Fruit fly (Drosophila melanogaster): ENCODE data around the gene CG45075.

The CG45075 gene

DNA sequence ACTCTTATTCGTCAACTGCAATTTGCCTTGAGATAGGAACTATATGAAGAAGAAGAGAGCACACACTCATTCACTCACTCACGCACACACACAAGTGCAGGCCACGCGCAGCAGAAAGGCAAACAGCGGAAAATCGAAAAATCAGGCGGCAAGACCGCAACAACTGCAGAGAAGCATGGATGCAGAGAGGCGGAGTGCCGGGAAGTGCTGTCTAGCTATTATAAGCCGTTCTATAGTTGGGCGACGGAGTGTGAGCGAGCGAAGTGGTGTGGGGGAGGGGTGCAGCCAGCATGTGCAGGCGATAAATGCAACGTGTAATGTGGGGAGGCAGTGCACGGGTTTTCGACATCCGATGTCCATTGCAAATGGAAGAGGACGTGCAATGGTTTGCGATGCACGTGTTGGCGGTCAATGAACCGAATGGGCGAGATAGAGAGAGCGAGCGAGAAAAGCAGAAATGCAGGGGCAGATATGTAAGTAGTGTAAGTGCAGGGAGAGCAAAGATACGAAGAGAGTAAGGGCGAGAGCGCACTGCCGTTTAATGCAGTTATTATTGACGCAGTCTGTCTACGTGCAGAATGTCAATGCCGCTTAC is 12.4 kb upstream of the CG45075 start (continued):
- TF ChIP-seq Dip2 (GFP tag; IDR thresholded peaks at IDR 0.05) (no peak), ssp (GFP tag; IDR thresholded peaks at IDR 0.05) (no peak), jumu (GFP tag; optimal IDR thresholded peaks at IDR 0.05) (no peak), CG17802 (tag; optimal IDR thresholded peaks at IDR 0.05) (no peak), pzg (GFP tag; optimal IDR thresholded peaks at IDR 0.05) (no peak), CG1024 (GFP tag; IDR thresholded peaks at IDR 0.05) (no peak), CG4328 (GFP tag; optimal IDR thresholded peaks at IDR 0.05) (no peak), inv (GFP tag; IDR thresholded peaks at IDR 0.05; ENCODE audit: partially characterized antibody) (no peak), sima (GFP tag; optimal IDR thresholded peaks at IDR 0.05) (no peak), Xrp1 (GFP tag; IDR thresholded peaks at IDR 0.05) (0 out of 2 replicates have a peak, but pooled peaks have one; percentile 11), jigr1 (GFP tag; IDR thresholded peaks at IDR 0.05) (no peak), Nf-YB (GFP tag; optimal IDR thresholded peaks at IDR 0.05) (peak; percentile 31), CG8765 (GFP tag; IDR thresholded peaks at IDR 0.05) (peak; percentile 39; the same call in 1 of the 2 replicates), ttk (GFP tag; IDR thresholded peaks at IDR 0.05) (no peak), Oli (tag; optimal IDR thresholded peaks at IDR 0.05) (no peak), CG18011 (GFP tag; optimal IDR thresholded peaks at IDR 0.05) (no peak), gro (GFP tag; optimal IDR thresholded peaks at IDR 0.05) (no peak), gem (tag; optimal IDR thresholded peaks at IDR 0.05) (no peak), rib (GFP tag; IDR thresholded peaks at IDR 0.05) (peak; percentile 92), fd3F (GFP tag; optimal IDR thresholded peaks at IDR 0.05) (no peak), Trl (optimal IDR thresholded peaks at IDR 0.05) (peak; percentile 10 to 83), Trl (GFP tag; optimal IDR thresholded peaks at IDR 0.05) (no peak), CG6654 (GFP tag; optimal IDR thresholded peaks at IDR 0.05) (no peak), D (optimal IDR thresholded peaks at IDR 0.05) (peak; percentile 50), D (GFP tag; optimal IDR thresholded peaks at IDR 0.05) (peak; percentile 11), Gsc (GFP tag; IDR thresholded peaks at IDR 0.05) (no peak), CG4820 (GFP tag; optimal IDR thresholded peaks at IDR 0.05) (no peak), lmd (GFP tag; IDR thresholded peaks at IDR 0.05) (no peak), Ravus (GFP tag; IDR thresholded peaks at IDR 0.05) (no peak)

dm6 chr2L:6080329-6080728 is 10.9 kb upstream of the CG45075 start:
- TF ChIP-seq wek (GFP tag; optimal IDR thresholded peaks at IDR 0.05), result no peak
- no peak for TF ChIP-seq kni (GFP tag; optimal IDR thresholded peaks at IDR 0.05)
- TF ChIP-seq ash1 (GFP tag; optimal IDR thresholded peaks at IDR 0.05), result no peak
- TF ChIP-seq psq (GFP tag; optimal IDR thresholded peaks at IDR 0.05), result no peak
- TF ChIP-seq gem (tag; optimal IDR thresholded peaks at IDR 0.05), result no peak
- peak; percentile 6 for TF ChIP-seq mirr (GFP tag; optimal IDR thresholded peaks at IDR 0.05)
- peak in 1 of 2 experiments; percentile 31 for TF ChIP-seq Pdp1 (GFP tag; optimal IDR thresholded peaks at IDR 0.05)
- TF ChIP-seq YL-1 (GFP tag; optimal IDR thresholded peaks at IDR 0.05), result no peak
- TF ChIP-seq Lim3 (GFP tag; IDR thresholded peaks at IDR 0.05), result no peak
- TF ChIP-seq HHEX (GFP tag; optimal IDR thresholded peaks at IDR 0.05), result peak; percentile 28
- TF ChIP-seq CG3281 (GFP tag; optimal IDR thresholded peaks at IDR 0.05), result no peak
- no peak for TF ChIP-seq CG17612 (GFP tag; IDR thresholded peaks at IDR 0.05)
- TF ChIP-seq oc (tag; optimal IDR thresholded peaks at IDR 0.05), result no peak
- no peak for TF ChIP-seq Tbp (GFP tag; optimal IDR thresholded peaks at IDR 0.05)
- TF ChIP-seq CG2875 (GFP tag; optimal IDR thresholded peaks at IDR 0.05), result no peak
- no peak for TF ChIP-seq gro (GFP tag; optimal IDR thresholded peaks at IDR 0.05)
- TF ChIP-seq C15 (GFP tag; IDR thresholded peaks at IDR 0.05), result no peak
- TF ChIP-seq kah (GFP tag; optimal IDR thresholded peaks at IDR 0.05), result no peak
- TF ChIP-seq CG17802 (tag; optimal IDR thresholded peaks at IDR 0.05), result no peak
- no peak for TF ChIP-seq CG14014 (GFP tag; IDR thresholded peaks at IDR 0.05)
- peak; percentile 59 for TF ChIP-seq lab (GFP tag; optimal IDR thresholded peaks at IDR 0.05)
- TF ChIP-seq CG12155 (GFP tag; optimal IDR thresholded peaks at IDR 0.05), result no peak
- TF ChIP-seq CG2678 (tag; optimal IDR thresholded peaks at IDR 0.05), result peak; percentile 5
- no peak for TF ChIP-seq ken (GFP tag; IDR thresholded peaks at IDR 0.05)
- no peak for TF ChIP-seq Opbp (GFP tag; IDR thresholded peaks at IDR 0.05; ENCODE audit: partially characterized antibody)
- TF ChIP-seq Adf1 (GFP tag; IDR thresholded peaks at IDR 0.05), result no peak

Measured in whole organism, embryonic.